Worm (Caenorhabditis elegans) whole organism, young adult: ENCODE measurements around the gene D1086.3.

ENCODE experiments used
- B0035.1 ChIP-seq: sonication (generic microtip); optimal IDR thresholded peaks from 2 replicates; lab custom pipeline; 2016; ENCODE audit warnings: missing genetic modification characterization, mild to moderate bottlenecking, missing compliant biosample characterization, missing genotype, missing genetic modification reagents
- B0336.3 ChIP-seq: fragments of 200-800 bp; sonication (Bioruptor generic); IDR thresholded peaks from 2 replicates; pipeline ENCODE4 v1.3.6; 2022; ENCODE audit warnings: missing genetic modification characterization, missing compliant biosample characterization
- D2030.7 ChIP-seq: fragments of 200-800 bp; sonication (Bioruptor generic); IDR thresholded peaks from 2 replicates; pipeline ENCODE4 v1.3.6; 2022; ENCODE audit warnings: missing genetic modification reagents, missing genetic modification characterization, missing compliant biosample characterization
- F33H1.4 ChIP-seq: fragments of 200-800 bp; sonication (Bioruptor generic); IDR thresholded peaks from 2 replicates; pipeline ENCODE4 v1.3.6; 2022; ENCODE audit warnings: missing genetic modification reagents, missing genetic modification characterization, missing compliant biosample characterization
- F57A8.1 ChIP-seq: fragments of 200-800 bp; sonication (Bioruptor generic); optimal IDR thresholded peaks from 2 replicates; lab custom pipeline; 2018; ENCODE audit warnings: mild to moderate bottlenecking, missing genetic modification characterization, moderate library complexity, missing compliant biosample characterization
- F57C9.4 ChIP-seq: sonication (generic microtip); optimal IDR thresholded peaks from 2 replicates; lab custom pipeline; 2017; ENCODE audit warnings: mild to moderate bottlenecking, missing genetic modification characterization, missing compliant biosample characterization
- Y53F4B.3 ChIP-seq: fragments of 200-800 bp; sonication (Bioruptor generic); IDR thresholded peaks from 2 replicates; pipeline ENCODE4 v1.3.6; 2022; ENCODE audit warnings: missing genetic modification reagents, missing genetic modification characterization, missing compliant biosample characterization
- Y79H2A.3 ChIP-seq: fragments of 200-800 bp; sonication (Bioruptor generic); conservative IDR thresholded peaks from 2 replicates; pipeline ENCODE4 v1.3.6; 2022; ENCODE audit warnings: missing genetic modification reagents, missing genetic modification characterization, missing compliant biosample characterization
- attf-5 ChIP-seq: fragments of 200-800 bp; sonication (Bioruptor generic); optimal IDR thresholded peaks from 2 replicates; lab custom pipeline; 2018; ENCODE audit warnings: mild to moderate bottlenecking, missing genetic modification characterization, missing compliant biosample characterization
- attf-6 ChIP-seq: fragments of 200-800 bp; sonication (Bioruptor generic); IDR thresholded peaks from 2 replicates; pipeline ENCODE4 v1.3.6; 2022; ENCODE audit warnings: missing genetic modification reagents, missing genetic modification characterization, missing compliant biosample characterization
- cebp-1 ChIP-seq, 2 experiments: fragments of 200-800 bp in 1 of 2; sonication (Bioruptor generic) in 1 of 2; sonication (generic microtip) in 1 of 2; IDR thresholded peaks in 1 of 2; optimal IDR thresholded peaks in 1 of 2; 2 replicates each; pipeline versions ENCODE4 v1.3.6 to Lab custom; 2017 to 2022; ENCODE audit warnings: missing compliant biosample characterization in 2 of 2, missing genetic modification characterization in 2 of 2, mild to moderate bottlenecking in 1 of 2, missing genetic modification reagents in 1 of 2, moderate library complexity in 1 of 2
- ceh-27 ChIP-seq: fragments of 200-800 bp; sonication (Bioruptor generic); optimal IDR thresholded peaks from 2 replicates; lab custom pipeline; 2018; ENCODE audit warnings: mild to moderate bottlenecking, missing genetic modification characterization, moderate library complexity, missing compliant biosample characterization
- ceh-58 ChIP-seq: fragments of 200-800 bp; sonication (Bioruptor generic); IDR thresholded peaks from 2 replicates; pipeline ENCODE4 v1.3.6; 2022; ENCODE audit warnings: missing genetic modification characterization, missing compliant biosample characterization
- die-1 ChIP-seq: sonication (generic microtip); optimal IDR thresholded peaks from 2 replicates; lab custom pipeline; 2016; ENCODE audit warnings: missing genotype, mild to moderate bottlenecking, missing genetic modification characterization, missing compliant biosample characterization
- egl-18 ChIP-seq: fragments of 200-800 bp; sonication (Bioruptor generic); IDR thresholded peaks from 2 replicates; pipeline ENCODE4 v1.3.6; 2022; ENCODE audit warnings: missing genetic modification reagents, missing genetic modification characterization, missing compliant biosample characterization
- egl-44 ChIP-seq: fragments of 200-800 bp; sonication (Bioruptor generic); IDR thresholded peaks from 2 replicates; pipeline ENCODE4 v1.3.6; 2022; ENCODE audit warnings: missing genetic modification reagents, missing genetic modification characterization, missing compliant biosample characterization
- egrh-3 ChIP-seq: fragments of 200-800 bp; sonication (Bioruptor generic); IDR thresholded peaks from 2 replicates; pipeline ENCODE4 v1.3.6; 2022; ENCODE audit warnings: missing genetic modification reagents, missing genetic modification characterization, missing compliant biosample characterization
- hmg-1.2 ChIP-seq: fragments of 200-800 bp; sonication (Bioruptor generic); IDR thresholded peaks from 2 replicates; pipeline ENCODE4 v1.3.6; 2022; ENCODE audit warnings: missing genetic modification reagents, missing genetic modification characterization, missing compliant biosample characterization
- hsf-1 ChIP-seq: fragments of 200-800 bp; sonication (Bioruptor generic); IDR thresholded peaks from 2 replicates; pipeline ENCODE4 v1.3.6; 2022; ENCODE audit warnings: missing genetic modification reagents, missing genetic modification characterization, missing compliant biosample characterization
- lin-26 ChIP-seq: fragments of 200-800 bp; sonication (Bioruptor generic); IDR thresholded peaks from 2 replicates; pipeline ENCODE4 v1.3.6; 2022; ENCODE audit warnings: missing genetic modification reagents, missing genetic modification characterization, missing compliant biosample characterization
- lir-1 ChIP-seq: fragments of 200-800 bp; sonication (Bioruptor generic); conservative IDR thresholded peaks from 2 replicates; pipeline ENCODE4 v1.3.6; 2022; ENCODE audit warnings: missing genetic modification reagents, missing genetic modification characterization, missing compliant biosample characterization
- mcd-1 ChIP-seq: fragments of 200-800 bp; sonication (Bioruptor generic); IDR thresholded peaks from 2 replicates; pipeline ENCODE4 v1.3.6; 2022; ENCODE audit warnings: missing genetic modification reagents, missing genetic modification characterization, missing compliant biosample characterization
- mel-28 ChIP-seq: sonication (generic microtip); optimal IDR thresholded peaks from 2 replicates; lab custom pipeline; 2016; ENCODE audit warnings: borderline replicate concordance, mild to moderate bottlenecking, missing genetic modification characterization, missing compliant biosample characterization
- somi-1 ChIP-seq: fragments of 200-800 bp; sonication (Bioruptor generic); optimal IDR thresholded peaks from 2 replicates; lab custom pipeline; 2018; ENCODE audit warnings: mild to moderate bottlenecking, missing genetic modification characterization, missing compliant biosample characterization
- sptf-2 ChIP-seq: fragments of 200-800 bp; sonication (Bioruptor generic); optimal IDR thresholded peaks from 2 replicates; lab custom pipeline; 2018; ENCODE audit warnings: mild to moderate bottlenecking, missing genetic modification characterization, missing compliant biosample characterization
- tlf-1 ChIP-seq: fragments of 200-800 bp; sonication (Bioruptor generic); optimal IDR thresholded peaks from 2 replicates; lab custom pipeline; 2018; ENCODE audit warnings: mild to moderate bottlenecking, missing genetic modification characterization, missing compliant biosample characterization
- ztf-18 ChIP-seq: sonication (generic microtip); optimal IDR thresholded peaks from 2 replicates; lab custom pipeline; 2016; ENCODE audit warnings: missing genotype, mild to moderate bottlenecking, missing genetic modification characterization, missing compliant biosample characterization
- ztf-3 ChIP-seq: fragments of 200-800 bp; sonication (Bioruptor generic); optimal IDR thresholded peaks from 2 replicates; lab custom pipeline; 2018; ENCODE audit warnings: mild to moderate bottlenecking, missing genetic modification characterization, missing compliant biosample characterization

D1086.3 gene

ce11 chrV:14136152-14136551 lies 43.6 kb downstream of the D1086.3 start (continued):
- peak; percentile 71 for TF ChIP-seq ceh-27 (GFP tag; lab: Kevin White, UChicago)
- TF ChIP-seq sptf-2 = no peak
- TF ChIP-seq attf-5 = peak; percentile 22
- TF ChIP-seq B0336.3 (GFP tag; lab: Robert Waterston, UW) = peak; percentile 13; the same call in 1 of the 2 replicates
- TF ChIP-seq hmg-1.2 (GFP tag; lab: Robert Waterston, UW) = peak; percentile 89
- peak; percentile 36; the same call in 1 of the 2 replicates for TF ChIP-seq mcd-1 (GFP tag; lab: Robert Waterston, UW)
- no peak for TF ChIP-seq egl-18 (GFP tag; lab: Robert Waterston, UW)

- TF ChIP-seq egrh-3 (GFP tag; lab: Robert Waterston, UW) (peak; percentile 17; the same call in 1 of the 2 replicates), lin-26 (GFP tag; lab: Robert Waterston, UW) (peak; percentile 27; the same call in 1 of the 2 replicates)
Measured at ce11 chrV:14137766-14138165, 45.2 kb downstream of the D1086.3 start, which contains the start of gene AH10.4. Gene AH10.4 (minus strand): TSS chrV:14137866.

- no peak for TF ChIP-seq F57C9.4
- no peak for TF ChIP-seq ceh-58
- no peak for TF ChIP-seq attf-6
- no peak for TF ChIP-seq somi-1 (GFP tag; lab: Kevin White, UChicago)
- no peak for TF ChIP-seq egl-44 (GFP tag; lab: Robert Waterston, UW)
- TF ChIP-seq F33H1.4 = no peak
- TF ChIP-seq hsf-1 = no peak
- TF ChIP-seq, all 124 proteins: peak for 0
Measured at ce11 chrV:14139252-14140100, 46.9 kb downstream of the D1086.3 start.

ce11 chrV:14140733-14141132 lies 48.1 kb downstream of the D1086.3 start:
- no peak for TF ChIP-seq F57A8.1
- TF ChIP-seq cebp-1 (GFP tag; IDR thresholded peaks at IDR 0.05; lab: Robert Waterston, UW) = no peak
- peak; percentile 47 for TF ChIP-seq cebp-1 (tag; optimal IDR thresholded peaks at IDR 0.05; lab: Kevin White, UChicago)
- TF ChIP-seq, all 124 proteins: peak for 1

- TF ChIP-seq Y79H2A.3 (GFP tag; lab: Robert Waterston, UW) = no peak
- no peak for TF ChIP-seq D2030.7 (GFP tag; lab: Robert Waterston, UW)
- no peak for TF ChIP-seq die-1 (tag; lab: Kevin White, UChicago)
- no peak for TF ChIP-seq Y53F4B.3
- TF ChIP-seq lir-1 (GFP tag; lab: Robert Waterston, UW) = no peak
- no peak for TF ChIP-seq ztf-18 (tag; lab: Kevin White, UChicago)
- no peak for TF ChIP-seq B0035.1 (tag; lab: Kevin White, UChicago)
- TF ChIP-seq tlf-1 (GFP tag; lab: Kevin White, UChicago) = no peak
- TF ChIP-seq ztf-3 (GFP tag; lab: Kevin White, UChicago) = no peak
- no peak for TF ChIP-seq egrh-3 (GFP tag; lab: Robert Waterston, UW)
- no peak for TF ChIP-seq mel-28
Measured at ce11 chrV:14141846-14142245, 49.3 kb downstream of the D1086.3 start.
